Worm (Caenorhabditis elegans) whole organism, late embryonic: ENCODE results near the gene srh-244.

Experiments used
- C38D4.7 ChIP-seq: fragments of 200-800 bp; sonication (Bioruptor generic); optimal IDR thresholded peaks from 2 replicates; lab custom pipeline; 2018; ENCODE audit warnings: mild to moderate bottlenecking, missing genetic modification characterization, moderate library complexity, missing compliant biosample characterization
- F13H6.1 ChIP-seq: sonication (generic microtip); optimal IDR thresholded peaks from 2 replicates; lab custom pipeline; 2016; ENCODE audit warnings: missing genetic modification characterization, missing compliant biosample characterization
- K02D7.2 ChIP-seq: sonication (generic microtip); optimal IDR thresholded peaks from 2 replicates; lab custom pipeline; 2017; ENCODE audit warnings: mild to moderate bottlenecking, missing genetic modification characterization, missing compliant biosample characterization
- K09A11.1 ChIP-seq: sonication (generic microtip); optimal IDR thresholded peaks from 2 replicates; lab custom pipeline; 2017; ENCODE audit warnings: antibody characterized with exemption, mild to moderate bottlenecking, missing genetic modification characterization, missing compliant biosample characterization; ENCODE audit not compliant: insufficient read depth
- Y22D7AL.16 ChIP-seq: sonication (generic microtip); optimal IDR thresholded peaks from 2 replicates; lab custom pipeline; 2016; ENCODE audit warnings: missing genetic modification characterization, missing compliant biosample characterization
- ahr-1 ChIP-seq: sonication (generic microtip); optimal IDR thresholded peaks from 2 replicates; lab custom pipeline; 2016; ENCODE audit warnings: missing genetic modification characterization, missing compliant biosample characterization
- ceh-14 ChIP-seq: sonication (generic microtip); optimal IDR thresholded peaks from 2 replicates; lab custom pipeline; 2016; ENCODE audit warnings: missing genotype, missing genetic modification characterization, missing compliant biosample characterization
- ceh-18 ChIP-seq: sonication (generic microtip); optimal IDR thresholded peaks from 2 replicates; lab custom pipeline; 2016; ENCODE audit warnings: missing genetic modification characterization, missing compliant biosample characterization
- ceh-19 ChIP-seq: fragments of 200-800 bp; sonication (Bioruptor generic); optimal IDR thresholded peaks from 2 replicates; lab custom pipeline; 2018; ENCODE audit warnings: mild to moderate bottlenecking, missing genetic modification characterization, missing compliant biosample characterization
- ceh-2 ChIP-seq: sonication (generic microtip); optimal IDR thresholded peaks from 2 replicates; lab custom pipeline; 2016; ENCODE audit warnings: missing genotype, missing genetic modification characterization, missing compliant biosample characterization
- ceh-22 ChIP-seq: sonication (generic microtip); optimal IDR thresholded peaks from 2 replicates; lab custom pipeline; 2017; ENCODE audit warnings: missing biosample characterization, missing genetic modification characterization
- ceh-30 ChIP-seq: fragments of 150-350 bp; optimal IDR thresholded peaks from 2 replicates; lab custom pipeline; 2014; ENCODE audit warnings: missing biosample characterization, missing genetic modification characterization
- ceh-31 ChIP-seq: sonication (generic microtip); optimal IDR thresholded peaks from 2 replicates; lab custom pipeline; 2016; ENCODE audit warnings: missing genetic modification characterization, missing compliant biosample characterization
- ceh-45 ChIP-seq: fragments of 200-800 bp; sonication (Bioruptor generic); IDR thresholded peaks from 2 replicates; pipeline ENCODE4 v1.3.6; 2022; ENCODE audit warnings: missing genetic modification reagents, missing genetic modification characterization, missing compliant biosample characterization
- ceh-48 ChIP-seq: sonication (generic microtip); optimal IDR thresholded peaks from 2 replicates; lab custom pipeline; 2016; ENCODE audit warnings: missing genetic modification characterization, inconsistent platforms, missing compliant biosample characterization
- ceh-6 ChIP-seq: fragments of 200-800 bp; sonication (Bioruptor generic); optimal IDR thresholded peaks from 2 replicates; lab custom pipeline; 2018; ENCODE audit warnings: mild to moderate bottlenecking, missing genetic modification characterization, missing compliant biosample characterization
- ceh-9 ChIP-seq: sonication (generic microtip); optimal IDR thresholded peaks from 2 replicates; lab custom pipeline; 2016; ENCODE audit warnings: mild to moderate bottlenecking, missing genetic modification characterization, inconsistent platforms, missing compliant biosample characterization
- dmd-4 ChIP-seq: sonication (generic microtip); optimal IDR thresholded peaks from 2 replicates; lab custom pipeline; 2016; ENCODE audit warnings: borderline replicate concordance, missing genetic modification characterization, missing compliant biosample characterization
- dve-1 ChIP-seq: sonication (generic microtip); optimal IDR thresholded peaks from 2 replicates; lab custom pipeline; 2017; ENCODE audit warnings: antibody characterized with exemption, mild to moderate bottlenecking, missing genetic modification characterization, missing compliant biosample characterization
- elt-2 ChIP-seq: sonication (generic microtip); optimal IDR thresholded peaks from 2 replicates; lab custom pipeline; 2016; ENCODE audit warnings: missing genetic modification reagents, missing genetic modification characterization, missing compliant biosample characterization
- eyg-1 ChIP-seq: sonication (generic microtip); optimal IDR thresholded peaks from 2 replicates; lab custom pipeline; 2016; ENCODE audit warnings: missing genotype, missing genetic modification characterization, missing compliant biosample characterization
- fax-1 ChIP-seq: sonication (generic microtip); optimal IDR thresholded peaks from 2 replicates; lab custom pipeline; 2016; ENCODE audit warnings: missing genotype, missing genetic modification characterization, missing compliant biosample characterization
- fkh-10 ChIP-seq: fragments of 150-350 bp; optimal IDR thresholded peaks from 2 replicates; lab custom pipeline; 2014; ENCODE audit warnings: missing biosample characterization, missing genetic modification reagents, missing genetic modification characterization
- fkh-6 ChIP-seq: sonication (generic microtip); optimal IDR thresholded peaks from 2 replicates; lab custom pipeline; 2016; ENCODE audit warnings: missing genetic modification characterization, missing compliant biosample characterization
- gmeb-2 ChIP-seq: sonication (generic microtip); optimal IDR thresholded peaks from 2 replicates; lab custom pipeline; 2016; ENCODE audit warnings: missing genetic modification characterization, inconsistent platforms, missing compliant biosample characterization
- hlh-15 ChIP-seq: sonication (generic microtip); optimal IDR thresholded peaks from 2 replicates; lab custom pipeline; 2016; ENCODE audit warnings: missing genetic modification characterization, missing compliant biosample characterization
- hlh-6 ChIP-seq: sonication (generic microtip); optimal IDR thresholded peaks from 2 replicates; lab custom pipeline; 2016; ENCODE audit warnings: missing genotype, missing genetic modification characterization, missing compliant biosample characterization
- madf-2 ChIP-seq: sonication (generic microtip); optimal IDR thresholded peaks from 2 replicates; lab custom pipeline; 2017; ENCODE audit warnings: missing genetic modification characterization, missing compliant biosample characterization
- mec-3 ChIP-seq: sonication (generic microtip); optimal IDR thresholded peaks from 2 replicates; lab custom pipeline; 2016; ENCODE audit warnings: borderline replicate concordance, missing genetic modification characterization, missing compliant biosample characterization
- nhr-11 ChIP-seq: fragments of 150-350 bp; optimal IDR thresholded peaks from 2 replicates; lab custom pipeline; 2014; ENCODE audit warnings: missing biosample characterization, missing genetic modification characterization
- npax-4 ChIP-seq: sonication (generic microtip); optimal IDR thresholded peaks from 2 replicates; lab custom pipeline; 2016; ENCODE audit warnings: missing genetic modification characterization, missing compliant biosample characterization
- odd-2 ChIP-seq: sonication (generic microtip); optimal IDR thresholded peaks from 2 replicates; lab custom pipeline; 2017; ENCODE audit warnings: antibody characterized with exemption, mild to moderate bottlenecking, missing genetic modification characterization, missing compliant biosample characterization
- pax-1 ChIP-seq: fragments of 150-350 bp; optimal IDR thresholded peaks from 2 replicates; lab custom pipeline; 2014; ENCODE audit warnings: missing biosample characterization, missing genetic modification characterization
- pha-4 ChIP-seq: fragments of 150-350 bp; optimal IDR thresholded peaks from 2 replicates; lab custom pipeline; 2018; ENCODE audit warnings: missing biosample characterization, missing genetic modification reagents, missing genetic modification characterization
- ref-2 ChIP-seq: sonication (generic microtip); optimal IDR thresholded peaks from 2 replicates; lab custom pipeline; 2016; ENCODE audit warnings: missing genetic modification characterization, missing compliant biosample characterization
- rnt-1 ChIP-seq: sonication (generic microtip); optimal IDR thresholded peaks from 2 replicates; lab custom pipeline; 2016; ENCODE audit warnings: missing genetic modification characterization, missing compliant biosample characterization
- sdc-2 ChIP-seq: sonication (generic microtip); optimal IDR thresholded peaks from 2 replicates; lab custom pipeline; 2016; ENCODE audit warnings: missing genotype, missing genetic modification characterization, missing compliant biosample characterization
- sox-4 ChIP-seq: sonication (generic microtip); optimal IDR thresholded peaks from 2 replicates; lab custom pipeline; 2017; ENCODE audit warnings: mild to moderate bottlenecking, missing genetic modification characterization, inconsistent platforms, missing compliant biosample characterization
- tbx-2 ChIP-seq: sonication (generic microtip); optimal IDR thresholded peaks from 2 replicates; lab custom pipeline; 2016; ENCODE audit warnings: missing genetic modification characterization, missing compliant biosample characterization
- ttx-3 ChIP-seq: sonication (generic microtip); optimal IDR thresholded peaks from 2 replicates; lab custom pipeline; 2016; ENCODE audit warnings: missing genetic modification reagents, missing genetic modification characterization, missing compliant biosample characterization
- unc-3 ChIP-seq, 2 experiments: fragments of 200-800 bp in 1 of 2; sonication (Bioruptor generic) in 1 of 2; sonication (generic microtip) in 1 of 2; conservative IDR thresholded peaks in 1 of 2; optimal IDR thresholded peaks in 1 of 2; 2 replicates each; pipeline versions ENCODE4 v1.3.6 to Lab custom; 2016 to 2022; ENCODE audit warnings: missing compliant biosample characterization in 2 of 2, missing genetic modification characterization in 2 of 2, missing genetic modification reagents in 1 of 2
- ztf-16 ChIP-seq: sonication (generic microtip); optimal IDR thresholded peaks from 2 replicates; lab custom pipeline; 2017; ENCODE audit warnings: missing genetic modification characterization, missing compliant biosample characterization

The srh-244 gene

DNA sequence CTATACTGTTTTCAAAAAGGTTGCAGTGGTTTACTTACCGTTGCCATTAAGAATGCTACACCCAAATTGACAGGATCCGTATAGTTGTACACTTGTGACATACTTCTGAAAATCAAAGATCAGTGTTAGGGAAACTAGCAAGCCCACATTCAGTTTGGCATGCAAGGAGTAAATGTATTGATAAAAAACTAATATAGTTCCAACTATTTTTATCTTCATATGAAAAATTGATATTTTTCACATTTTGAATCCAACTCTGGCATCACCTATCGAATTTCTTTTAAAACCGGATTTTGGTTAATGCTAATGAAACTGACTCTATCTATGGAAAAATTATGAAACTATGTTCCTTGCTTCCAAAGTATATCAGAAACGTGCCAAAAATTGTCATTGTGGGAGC, 18.3 kb upstream of the srh-244 start, which contains the start of gene srx-92:
Gene srx-92, minus strand, starts transcription at position 101 of the 400 bp plus-strand sequence.
- TF ChIP-seq dmd-4 (tag; lab: Kevin White, UChicago) (no peak), fax-1 (tag; lab: Kevin White, UChicago) (no peak), ceh-48 (tag; lab: Kevin White, UChicago) (no peak), rnt-1 (tag; lab: Kevin White, UChicago) (no peak), ceh-45 (no peak), sdc-2 (tag; lab: Kevin White, UChicago) (no peak), unc-3 (GFP tag; conservative IDR thresholded peaks at IDR 0.05; lab: Robert Waterston, UW) (no peak), unc-3 (tag; optimal IDR thresholded peaks at IDR 0.05; lab: Kevin White, UChicago) (no peak), K02D7.2 (tag; lab: Kevin White, UChicago) (no peak), ceh-30 (tag; lab: Kevin White, UChicago) (no peak), ceh-2 (tag; lab: Kevin White, UChicago) (no peak), ahr-1 (tag; lab: Kevin White, UChicago) (no peak), ttx-3 (no peak), nhr-11 (tag; lab: Kevin White, UChicago) (no peak), odd-2 (tag; lab: Kevin White, UChicago) (no peak), fkh-10 (GFP tag; lab: Kevin White, UChicago) (no peak), sox-4 (tag; lab: Kevin White, UChicago) (no peak)
- TF ChIP-seq, all 69 proteins: peak for 0

- no peak for TF ChIP-seq ceh-19
- TF ChIP-seq ceh-14 (tag; lab: Kevin White, UChicago), result no peak
- TF ChIP-seq dve-1 (tag; lab: Kevin White, UChicago), result no peak
- no peak for TF ChIP-seq elt-2 (tag; lab: Kevin White, UChicago)
- TF ChIP-seq hlh-6 (tag; lab: Kevin White, UChicago), result no peak
- no peak for TF ChIP-seq ceh-18 (tag; lab: Kevin White, UChicago)
- TF ChIP-seq dmd-4 (tag; lab: Kevin White, UChicago), result no peak
These were observed 16.7 kb upstream of the srh-244 start, which contains the start of gene F10G2.4 for ce11 chrV:7326928-7327327. Gene F10G2.4, plus strand, starts transcription at chrV:7327228.

DNA sequence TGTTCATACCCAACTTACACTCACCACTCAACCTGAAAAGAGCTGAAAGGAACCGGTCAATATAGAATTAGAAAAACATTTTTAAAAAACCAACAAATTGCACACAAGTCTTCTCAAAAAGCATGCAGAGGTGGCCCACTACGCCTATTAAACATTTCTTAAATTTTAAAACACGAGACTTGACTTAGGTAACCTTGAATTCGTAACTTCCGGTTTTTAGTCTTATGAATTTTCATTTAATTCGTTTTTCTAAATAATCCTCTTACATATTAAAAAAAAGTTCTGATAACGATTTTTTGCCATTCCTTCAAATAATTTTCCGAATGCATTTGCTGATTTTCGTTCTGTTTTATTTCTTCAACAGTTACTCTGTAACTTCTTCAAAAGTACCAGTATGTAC, 15.5 kb upstream of the srh-244 start, which contains the start of gene clec-7:
Gene clec-7, plus strand, starts transcription at position 301 of the 400 bp plus-strand sequence.
- TF ChIP-seq mec-3 (no peak), tbx-2 (tag; lab: Kevin White, UChicago) (no peak), fkh-6 (tag; lab: Kevin White, UChicago) (no peak), pha-4 (tag; lab: Kevin White, UChicago) (no peak), ceh-9 (tag; lab: Kevin White, UChicago) (no peak), ceh-48 (tag; lab: Kevin White, UChicago) (no peak), ceh-22 (tag; lab: Kevin White, UChicago) (no peak), fax-1 (tag; lab: Kevin White, UChicago) (no peak), C38D4.7 (GFP tag; lab: Kevin White, UChicago) (no peak), odd-2 (tag; lab: Kevin White, UChicago) (no peak), fkh-10 (GFP tag; lab: Kevin White, UChicago) (no peak), Y22D7AL.16 (tag; lab: Kevin White, UChicago) (no peak), F13H6.1 (tag; lab: Kevin White, UChicago) (no peak), K09A11.1 (tag; lab: Kevin White, UChicago) (no peak), gmeb-2 (tag; lab: Kevin White, UChicago) (no peak), ztf-16 (tag; lab: Kevin White, UChicago) (no peak)

- TF ChIP-seq madf-2 (tag; lab: Kevin White, UChicago) (no peak), ceh-48 (tag; lab: Kevin White, UChicago) (no peak), fkh-6 (tag; lab: Kevin White, UChicago) (no peak), fkh-10 (GFP tag; lab: Kevin White, UChicago) (no peak), npax-4 (tag; lab: Kevin White, UChicago) (no peak), ceh-6 (no peak), ahr-1 (tag; lab: Kevin White, UChicago) (no peak), K09A11.1 (tag; lab: Kevin White, UChicago) (no peak), ref-2 (tag; lab: Kevin White, UChicago) (no peak), elt-2 (tag; lab: Kevin White, UChicago) (no peak), hlh-15 (no peak), ceh-31 (tag; lab: Kevin White, UChicago) (no peak), eyg-1 (tag; lab: Kevin White, UChicago) (no peak), pax-1 (tag; lab: Kevin White, UChicago) (no peak)
These were observed 12.8 kb upstream of the srh-244 start, which contains the start of gene F10G2.2 for ce11 chrV:7330868-7331267. Gene F10G2.2, plus strand, starts transcription at chrV:7331168.
